ENCODE assay signal across 4 worm cellular contexts in the genomic region with DNA sequence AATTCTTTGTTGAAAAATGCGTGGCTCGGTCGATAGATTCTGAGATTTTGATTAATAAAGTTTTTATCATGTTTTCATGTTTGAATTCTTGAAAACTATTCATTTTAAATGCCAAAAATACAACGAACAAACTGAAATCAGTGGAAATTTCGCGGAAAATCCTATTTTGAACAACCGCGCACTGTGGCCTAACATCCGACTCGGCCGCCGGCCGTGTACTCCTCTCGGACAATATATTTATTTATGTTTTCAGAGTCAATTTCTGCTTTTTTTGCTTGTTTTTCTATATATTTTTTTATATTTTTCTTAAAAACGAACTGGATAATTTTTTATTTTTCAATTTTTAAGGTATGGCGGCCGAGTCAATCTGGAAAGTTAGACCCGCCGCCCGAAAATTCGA.
TF ChIP-seq lines count a peak whose summit lies in the region.

A gene (plus strand): TSS at position 347 of the 400 bp plus-strand sequence.

TF ChIP-seq in whole organism, L2 larva, 48 proteins besides CTCF, POLR2A, EP300 and RAD21 (continues in another document):
- no peak for TF ChIP-seq sem-4 (tag; optimal IDR thresholded peaks at IDR 0.05; lab: Kevin White, UChicago)
- no peak for TF ChIP-seq lin-39 (tag; optimal IDR thresholded peaks at IDR 0.05; lab: Kevin White, UChicago)
- no peak for TF ChIP-seq egl-27 (tag; optimal IDR thresholded peaks at IDR 0.05; lab: Kevin White, UChicago)
- peak; percentile 26 for TF ChIP-seq crh-2 (tag; optimal IDR thresholded peaks at IDR 0.05; lab: Kevin White, UChicago)
- no peak for TF ChIP-seq fos-1 (tag; optimal IDR thresholded peaks at IDR 0.05; lab: Kevin White, UChicago)
- TF ChIP-seq ztf-1 (GFP tag; conservative IDR thresholded peaks at IDR 0.05; lab: Robert Waterston, UW) = no peak
- TF ChIP-seq mbf-1 (tag; optimal IDR thresholded peaks at IDR 0.05; lab: Kevin White, UChicago) = no peak
- TF ChIP-seq sma-3 (GFP tag; optimal IDR thresholded peaks at IDR 0.05; lab: Kevin White, UChicago) = peak; percentile 78
- peak; percentile 60 to 76 for TF ChIP-seq lsy-2 (tag; optimal IDR thresholded peaks at IDR 0.05; lab: Kevin White, UChicago)
- TF ChIP-seq mab-5 (tag; optimal IDR thresholded peaks at IDR 0.05; lab: Kevin White, UChicago) = peak; percentile 51
- no peak for TF ChIP-seq dmd-4 (tag; optimal IDR thresholded peaks at IDR 0.05; lab: Kevin White, UChicago)
- no peak for TF ChIP-seq nhr-23 (tag; optimal IDR thresholded peaks at IDR 0.05; lab: Kevin White, UChicago)
- peak; percentile 76 for TF ChIP-seq sma-9 (GFP tag; optimal IDR thresholded peaks at IDR 0.05; lab: Kevin White, UChicago)
- no peak for TF ChIP-seq sma-9 (tag; optimal IDR thresholded peaks at IDR 0.05; lab: Kevin White, UChicago)
- TF ChIP-seq unc-39 (tag; optimal IDR thresholded peaks at IDR 0.05; lab: Kevin White, UChicago) = no peak
- no peak for TF ChIP-seq aly-2 (tag; optimal IDR thresholded peaks at IDR 0.05; lab: Kevin White, UChicago)
- peak; percentile 55 for TF ChIP-seq C34F6.9 (tag; optimal IDR thresholded peaks at IDR 0.05; lab: Kevin White, UChicago)
- TF ChIP-seq ztf-4 (tag; optimal IDR thresholded peaks at IDR 0.05; lab: Kevin White, UChicago) = no peak
- no peak for TF ChIP-seq nhr-10 (tag; optimal IDR thresholded peaks at IDR 0.05; lab: Kevin White, UChicago)
- no peak for TF ChIP-seq alr-1 (tag; optimal IDR thresholded peaks at IDR 0.05; lab: Kevin White, UChicago)
- peak; percentile 15 for TF ChIP-seq lin-13 (GFP tag; optimal IDR thresholded peaks at IDR 0.05; lab: Kevin White, UChicago)
- TF ChIP-seq ztf-11 (tag; optimal IDR thresholded peaks at IDR 0.05; lab: Kevin White, UChicago) = no peak
- TF ChIP-seq ceh-82 (tag; optimal IDR thresholded peaks at IDR 0.05; lab: Kevin White, UChicago) = no peak

TF ChIP-seq in whole organism, L4 larva, 104 proteins besides CTCF, POLR2A, EP300 and RAD21 (continues in another document):
- TF ChIP-seq unc-130 (GFP tag; optimal IDR thresholded peaks at IDR 0.05; lab: Kevin White, UChicago) (peak; percentile 90), nhr-6 (tag; optimal IDR thresholded peaks at IDR 0.05; lab: Kevin White, UChicago) (peak; percentile 30), rbr-2 (tag; optimal IDR thresholded peaks at IDR 0.05; lab: Kevin White, UChicago) (peak; percentile 6), aha-1 (tag; lab: Kevin White, UChicago) (peak; percentile 38), vab-7 (GFP tag; IDR thresholded peaks at IDR 0.05; lab: Robert Waterston, UW) (0 out of 2 replicates have a peak, but pooled peaks have one; percentile 9), duxl-1 (tag; optimal IDR thresholded peaks at IDR 0.05; lab: Kevin White, UChicago; ENCODE audit: poor library complexity) (peak; percentile 42), dmd-6 (GFP tag; IDR thresholded peaks at IDR 0.05; lab: Robert Waterston, UW) (peak; percentile 59), nhr-111 (GFP tag; optimal IDR thresholded peaks at IDR 0.05; lab: Kevin White, UChicago) (no peak), ceh-44 (GFP tag; IDR thresholded peaks at IDR 0.05; lab: Robert Waterston, UW) (peak; percentile 48; the same call in 1 of the 2 replicates), lsy-2 (tag; optimal IDR thresholded peaks at IDR 0.05; lab: Kevin White, UChicago) (no peak), madf-9 (GFP tag; conservative IDR thresholded peaks at IDR 0.05; lab: Robert Waterston, UW) (peak; percentile 76), ZK337.2 (GFP tag; IDR thresholded peaks at IDR 0.05; lab: Robert Waterston, UW) (peak; percentile 91), spr-1 (tag; optimal IDR thresholded peaks at IDR 0.05; lab: Kevin White, UChicago) (peak; percentile 63), zip-2 (tag; optimal IDR thresholded peaks at IDR 0.05; lab: Kevin White, UChicago) (no peak), lin-38 (GFP tag; IDR thresholded peaks at IDR 0.05; lab: Robert Waterston, UW) (peak; percentile 68), lin-39 (tag; optimal IDR thresholded peaks at IDR 0.05; lab: Kevin White, UChicago) (no peak), egl-43 (GFP tag; IDR thresholded peaks at IDR 0.05; lab: Robert Waterston, UW) (no peak), mes-2 (tag; optimal IDR thresholded peaks at IDR 0.05; lab: Kevin White, UChicago; ENCODE audit: poor library complexity, severe bottlenecking) (peak; percentile 98), hif-1 (tag; optimal IDR thresholded peaks at IDR 0.05; lab: Kevin White, UChicago) (peak in 1 of 2 experiments; percentile 87), nhr-102 (tag; optimal IDR thresholded peaks at IDR 0.05; lab: Kevin White, UChicago) (peak; percentile 36), dmd-9 (GFP tag; IDR thresholded peaks at IDR 0.05; lab: Robert Waterston, UW) (peak; percentile 90), dpl-1 (GFP tag; optimal IDR thresholded peaks at IDR 0.05; lab: Kevin White, UChicago) (peak; percentile 92)

TF ChIP-seq in whole organism, late embryonic, 69 proteins besides CTCF, POLR2A, EP300 and RAD21 (continues in another document):
- TF ChIP-seq F13H6.1 (tag; optimal IDR thresholded peaks at IDR 0.05; lab: Kevin White, UChicago) = peak; percentile 63
- peak; percentile 14 for TF ChIP-seq fkh-6 (tag; optimal IDR thresholded peaks at IDR 0.05; lab: Kevin White, UChicago)
- TF ChIP-seq ref-2 (tag; optimal IDR thresholded peaks at IDR 0.05; lab: Kevin White, UChicago) = peak; percentile 72
- peak; percentile 58 for TF ChIP-seq ttx-3 (tag; optimal IDR thresholded peaks at IDR 0.05; lab: Kevin White, UChicago)
- TF ChIP-seq gmeb-2 (tag; optimal IDR thresholded peaks at IDR 0.05; lab: Kevin White, UChicago) = peak; percentile 24
- peak; percentile 17 for TF ChIP-seq npax-4 (tag; optimal IDR thresholded peaks at IDR 0.05; lab: Kevin White, UChicago)
- peak; percentile 83 for TF ChIP-seq ceh-14 (tag; optimal IDR thresholded peaks at IDR 0.05; lab: Kevin White, UChicago)
- peak; percentile 10 for TF ChIP-seq unc-42 (tag; optimal IDR thresholded peaks at IDR 0.05; lab: Kevin White, UChicago)
- TF ChIP-seq hlh-15 (tag; optimal IDR thresholded peaks at IDR 0.05; lab: Kevin White, UChicago) = no peak
- TF ChIP-seq ceh-45 (GFP tag; IDR thresholded peaks at IDR 0.05; lab: Robert Waterston, UW) = no peak
- TF ChIP-seq dve-1 (tag; optimal IDR thresholded peaks at IDR 0.05; lab: Kevin White, UChicago) = no peak
- TF ChIP-seq ztf-16 (tag; optimal IDR thresholded peaks at IDR 0.05; lab: Kevin White, UChicago) = peak; percentile 43
- no peak for TF ChIP-seq unc-55 (GFP tag; optimal IDR thresholded peaks at IDR 0.05; lab: Kevin White, UChicago)
- peak; percentile 65 for TF ChIP-seq mec-3 (tag; optimal IDR thresholded peaks at IDR 0.05; lab: Kevin White, UChicago; ENCODE audit: borderline replicate concordance)
- peak; percentile 39 for TF ChIP-seq pha-2 (tag; optimal IDR thresholded peaks at IDR 0.05; lab: Kevin White, UChicago)
- peak; percentile 50 for TF ChIP-seq lim-6 (tag; optimal IDR thresholded peaks at IDR 0.05; lab: Kevin White, UChicago)
- peak; percentile 28 for TF ChIP-seq che-1 (tag; optimal IDR thresholded peaks at IDR 0.05; lab: Kevin White, UChicago)
- TF ChIP-seq nfya-1 (tag; optimal IDR thresholded peaks at IDR 0.05; lab: Kevin White, UChicago) = no peak
- peak; percentile 48 for TF ChIP-seq sdc-2 (tag; optimal IDR thresholded peaks at IDR 0.05; lab: Kevin White, UChicago)
- peak; percentile 92 for TF ChIP-seq tbx-2 (tag; optimal IDR thresholded peaks at IDR 0.05; lab: Kevin White, UChicago)
- peak; percentile 29 for TF ChIP-seq ceh-34 (tag; optimal IDR thresholded peaks at IDR 0.05; lab: Kevin White, UChicago)
- TF ChIP-seq ets-4 (tag; optimal IDR thresholded peaks at IDR 0.05; lab: Kevin White, UChicago) = peak; percentile 94
- no peak for TF ChIP-seq madf-2 (tag; optimal IDR thresholded peaks at IDR 0.05; lab: Kevin White, UChicago)
- TF ChIP-seq C08G9.2 (tag; optimal IDR thresholded peaks at IDR 0.05; lab: Kevin White, UChicago) = peak; percentile 93

TF ChIP-seq in whole organism, mixed stage, embryonic, 35 proteins besides CTCF, POLR2A, EP300 and RAD21 (continues in another document):
- no peak for TF ChIP-seq unc-62 (GFP tag; optimal IDR thresholded peaks at IDR 0.05; lab: Kevin White, UChicago)
- TF ChIP-seq ceh-39 (tag; optimal IDR thresholded peaks at IDR 0.05; lab: Kevin White, UChicago) = no peak
- no peak for TF ChIP-seq blmp-1 (tag; optimal IDR thresholded peaks at IDR 0.05; lab: Kevin White, UChicago)
- no peak for TF ChIP-seq hlh-1 (tag; optimal IDR thresholded peaks at IDR 0.05; lab: Kevin White, UChicago)
- TF ChIP-seq lsy-2 (tag; optimal IDR thresholded peaks at IDR 0.05; lab: Kevin White, UChicago) = peak; percentile 46
- no peak for TF ChIP-seq bed-3 (GFP tag; optimal IDR thresholded peaks at IDR 0.05; lab: Kevin White, UChicago)
- no peak for TF ChIP-seq ham-2 (GFP tag; optimal IDR thresholded peaks at IDR 0.05; lab: Kevin White, UChicago)
- TF ChIP-seq ceh-43 (GFP tag; optimal IDR thresholded peaks at IDR 0.05; lab: Kevin White, UChicago) = no peak
- no peak for TF ChIP-seq elt-1 (tag; optimal IDR thresholded peaks at IDR 0.05; lab: Kevin White, UChicago; ENCODE audit: borderline replicate concordance, insufficient read depth)
- no peak for TF ChIP-seq nhr-2 (tag; optimal IDR thresholded peaks at IDR 0.05; lab: Kevin White, UChicago)
- TF ChIP-seq nhr-76 (tag; optimal IDR thresholded peaks at IDR 0.05; lab: Kevin White, UChicago) = no peak
- TF ChIP-seq ces-1 (GFP tag; optimal IDR thresholded peaks at IDR 0.05; lab: Kevin White, UChicago) = no peak
- no peak for TF ChIP-seq sem-2 (GFP tag; optimal IDR thresholded peaks at IDR 0.05; lab: Kevin White, UChicago)
- TF ChIP-seq unc-120 (tag; optimal IDR thresholded peaks at IDR 0.05; lab: Kevin White, UChicago; ENCODE audit: poor library complexity, severe bottlenecking) = peak; percentile 20
- TF ChIP-seq ceh-83 (GFP tag; optimal IDR thresholded peaks at IDR 0.05; lab: Kevin White, UChicago) = peak; percentile 64
- TF ChIP-seq mab-5 (tag; optimal IDR thresholded peaks at IDR 0.05; lab: Kevin White, UChicago) = no peak
- TF ChIP-seq pha-4 (tag; optimal IDR thresholded peaks at IDR 0.05; lab: Kevin White, UChicago) = no peak
- no peak for TF ChIP-seq mls-2 (tag; optimal IDR thresholded peaks at IDR 0.05; lab: Kevin White, UChicago)
- no peak for TF ChIP-seq nhr-28 (tag; optimal IDR thresholded peaks at IDR 0.05; lab: Kevin White, UChicago)
- TF ChIP-seq ztf-11 (tag; optimal IDR thresholded peaks at IDR 0.05; lab: Kevin White, UChicago) = no peak
- peak; percentile 48 for TF ChIP-seq sptf-1 (tag; optimal IDR thresholded peaks at IDR 0.05; lab: Kevin White, UChicago)
- TF ChIP-seq lin-32 (GFP tag; optimal IDR thresholded peaks at IDR 0.05; lab: Kevin White, UChicago) = no peak
- peak; percentile 21 for TF ChIP-seq cnd-1 (tag; optimal IDR thresholded peaks at IDR 0.05; lab: Kevin White, UChicago)
- no peak for TF ChIP-seq nhr-12 (tag; optimal IDR thresholded peaks at IDR 0.05; lab: Kevin White, UChicago)
- no peak for TF ChIP-seq drap-1 (GFP tag; optimal IDR thresholded peaks at IDR 0.05; lab: Kevin White, UChicago)
- no peak for TF ChIP-seq tbx-8 (GFP tag; optimal IDR thresholded peaks at IDR 0.05; lab: Kevin White, UChicago)
- TF ChIP-seq zip-8 (tag; optimal IDR thresholded peaks at IDR 0.05; lab: Kevin White, UChicago) = no peak
- TF ChIP-seq snpc-4 (tag; optimal IDR thresholded peaks at IDR 0.05; lab: Kevin White, UChicago) = no peak
- no peak for TF ChIP-seq mep-1 (tag; optimal IDR thresholded peaks at IDR 0.05; lab: Kevin White, UChicago)
